Fruit fly (Drosophila melanogaster): ENCODE data around the gene PNUTS.

Gene PNUTS

dm6 chr2L:865851-866250, 4.4 kb upstream of the PNUTS start (continued):
- TF ChIP-seq Ada2b (GFP tag; IDR thresholded peaks at IDR 0.05) = peak; percentile 97
- peak in 1 of 3 experiments; percentile 37 for TF ChIP-seq Stat92E (GFP tag; optimal IDR thresholded peaks at IDR 0.05)
- TF ChIP-seq CG15269 (tag; optimal IDR thresholded peaks at IDR 0.05) = peak; percentile 96
- peak; percentile 49 for TF ChIP-seq pros (GFP tag; optimal IDR thresholded peaks at IDR 0.05)
- TF ChIP-seq lola (GFP tag; optimal IDR thresholded peaks at IDR 0.05) = peak in 1 of 3 experiments; percentile 93
- TF ChIP-seq hth (optimal IDR thresholded peaks at IDR 0.05) = no peak
- TF ChIP-seq Eip74EF (GFP tag; optimal IDR thresholded peaks at IDR 0.05) = peak in 1 of 2 experiments; percentile 94
- TF ChIP-seq CG4424 (GFP tag; optimal IDR thresholded peaks at IDR 0.05) = peak; percentile 97
- peak; percentile 95 for TF ChIP-seq gcm2 (GFP tag; optimal IDR thresholded peaks at IDR 0.05)
- peak; percentile 83 for TF ChIP-seq CG11560 (tag; IDR thresholded peaks at IDR 0.05)
- peak; percentile 92 for TF ChIP-seq CG17912 (GFP tag; optimal IDR thresholded peaks at IDR 0.05)
- TF ChIP-seq Tbp (GFP tag; optimal IDR thresholded peaks at IDR 0.05) = no peak
- TF ChIP-seq Myb (GFP tag; optimal IDR thresholded peaks at IDR 0.05) = peak; percentile 80
- peak; percentile 95 for TF ChIP-seq ap (GFP tag; IDR thresholded peaks at IDR 0.05)
- TF ChIP-seq gsb (GFP tag; IDR thresholded peaks at IDR 0.05) = peak; percentile 95
- TF ChIP-seq Ssrp (tag; optimal IDR thresholded peaks at IDR 0.05) = peak; percentile 95
- TF ChIP-seq ind (GFP tag; optimal IDR thresholded peaks at IDR 0.05) = peak; percentile 97
- peak; percentile 91 for TF ChIP-seq ewg (GFP tag; optimal IDR thresholded peaks at IDR 0.05)
- TF ChIP-seq CG3847 (GFP tag; IDR thresholded peaks at IDR 0.05) = peak; percentile 95
- peak; percentile 86 for TF ChIP-seq CG33557 (GFP tag; optimal IDR thresholded peaks at IDR 0.05)
- TF ChIP-seq cad (GFP tag; optimal IDR thresholded peaks at IDR 0.05) = no peak
- TF ChIP-seq CG13894 (tag; optimal IDR thresholded peaks at IDR 0.05) = peak; percentile 88
- peak; percentile 78 for TF ChIP-seq Hey (tag; optimal IDR thresholded peaks at IDR 0.05)
- TF ChIP-seq CG17829 (tag; optimal IDR thresholded peaks at IDR 0.05) = peak; percentile 97
- TF ChIP-seq Chrac-16 (GFP tag; optimal IDR thresholded peaks at IDR 0.05) = peak; percentile 96
- TF ChIP-seq hkb (optimal IDR thresholded peaks at IDR 0.05) = peak; percentile 7
- peak; percentile 97 for TF ChIP-seq hkb (GFP tag; IDR thresholded peaks at IDR 0.05)
- peak; percentile 91 for TF ChIP-seq MBD-R2 (GFP tag; IDR thresholded peaks at IDR 0.05)
- TF ChIP-seq D (optimal IDR thresholded peaks at IDR 0.05) = no peak
- TF ChIP-seq D (GFP tag; optimal IDR thresholded peaks at IDR 0.05) = peak; percentile 90
- TF ChIP-seq Hr78 (GFP tag; optimal IDR thresholded peaks at IDR 0.05) = peak in 1 of 2 experiments; percentile 94
- TF ChIP-seq Blimp-1 (GFP tag; optimal IDR thresholded peaks at IDR 0.05) = peak; percentile 95
- TF ChIP-seq Nf-YB (GFP tag; optimal IDR thresholded peaks at IDR 0.05) = peak; percentile 84
- TF ChIP-seq Xrp1 (GFP tag; IDR thresholded peaks at IDR 0.05) = peak; percentile 97
- TF ChIP-seq grau (tag; optimal IDR thresholded peaks at IDR 0.05) = peak; percentile 94
- TF ChIP-seq CG8478 (optimal IDR thresholded peaks at IDR 0.05) = no peak
- TF ChIP-seq bab2 (GFP tag; optimal IDR thresholded peaks at IDR 0.05) = peak; percentile 96
- TF ChIP-seq Oli (tag; optimal IDR thresholded peaks at IDR 0.05) = peak; percentile 96
- TF ChIP-seq Taf1 (GFP tag; IDR thresholded peaks at IDR 0.05) = peak; percentile 84
- TF ChIP-seq phol (tag; optimal IDR thresholded peaks at IDR 0.05) = peak; percentile 95
- TF ChIP-seq CG17328 (GFP tag; IDR thresholded peaks at IDR 0.05) = peak; percentile 97
- TF ChIP-seq Atf3 (GFP tag; optimal IDR thresholded peaks at IDR 0.05) = peak; percentile 87
- peak; percentile 76 for TF ChIP-seq Deaf1 (tag; optimal IDR thresholded peaks at IDR 0.05)
- peak; percentile 94 for TF ChIP-seq CrebB (tag; optimal IDR thresholded peaks at IDR 0.05)
- peak; percentile 86 for TF ChIP-seq emc (GFP tag; optimal IDR thresholded peaks at IDR 0.05)
- peak; percentile 96 for TF ChIP-seq CG11504 (tag; optimal IDR thresholded peaks at IDR 0.05)
- TF ChIP-seq lmd (GFP tag; IDR thresholded peaks at IDR 0.05) = peak; percentile 96
- peak; percentile 93 for TF ChIP-seq CG14710 (tag; optimal IDR thresholded peaks at IDR 0.05)
- peak; percentile 94 for TF ChIP-seq jing (GFP tag; optimal IDR thresholded peaks at IDR 0.05)
- TF ChIP-seq CG16863 (GFP tag; optimal IDR thresholded peaks at IDR 0.05) = peak; percentile 96
- TF ChIP-seq CG9876 (GFP tag; optimal IDR thresholded peaks at IDR 0.05) = peak; percentile 86

All from whole organism, embryonic.